Fruit fly (Drosophila melanogaster): ENCODE measurements around the gene mtSSB.

Gene mtSSB

DNA sequence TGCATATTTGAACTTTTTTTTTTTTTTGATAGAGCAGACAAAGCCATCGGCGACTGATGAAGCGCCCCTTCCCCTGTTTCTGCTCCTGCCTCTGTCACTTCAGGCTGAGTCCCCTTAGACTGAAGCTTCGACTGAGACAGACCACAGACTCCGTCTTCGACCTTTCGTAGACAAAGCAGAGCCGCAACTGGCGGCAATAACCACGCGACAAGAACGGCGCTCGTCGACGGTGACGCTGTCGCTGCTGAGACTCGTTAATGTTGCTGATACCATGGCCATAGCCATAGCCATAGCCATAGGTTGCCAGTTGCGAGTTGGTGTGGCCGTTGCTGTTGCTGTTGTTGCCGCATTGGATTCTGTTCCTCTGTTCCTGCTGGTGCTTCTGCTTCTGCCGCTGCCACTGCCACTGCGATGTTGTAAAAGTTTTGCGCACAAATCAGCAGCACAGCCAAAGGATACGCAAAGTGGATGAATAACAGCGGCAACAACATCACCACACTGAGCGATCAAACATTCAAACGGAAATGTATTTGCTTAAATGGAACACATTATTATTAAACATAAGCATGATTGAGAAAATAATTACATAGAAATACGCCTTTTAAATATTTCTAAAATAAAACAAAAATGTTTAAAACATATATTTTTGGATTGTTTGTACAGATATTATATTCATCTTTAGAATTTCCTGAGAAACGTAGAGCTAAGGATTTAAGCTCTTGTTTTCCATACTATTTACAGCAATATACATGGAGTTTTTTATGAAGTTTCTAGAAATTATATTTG lies 18.4 kb upstream of the mtSSB start (continued):
- TF ChIP-seq nom (GFP tag; optimal IDR thresholded peaks at IDR 0.05) (peak; percentile 32), repo (GFP tag; optimal IDR thresholded peaks at IDR 0.05) (peak; percentile 40), gce (GFP tag; IDR thresholded peaks at IDR 0.05) (0 out of 3 replicates have a peak, but pooled peaks have one; percentile 42), CG9797 (GFP tag; optimal IDR thresholded peaks at IDR 0.05) (no peak), Dbx (GFP tag; IDR thresholded peaks at IDR 0.05) (peak; percentile 39; the same call in 1 of the 3 replicates), Oaz (GFP tag; IDR thresholded peaks at IDR 0.05) (no peak), CG2875 (GFP tag; optimal IDR thresholded peaks at IDR 0.05) (no peak), chm (GFP tag; IDR thresholded peaks at IDR 0.05) (peak; percentile 81), Mad (GFP tag; optimal IDR thresholded peaks at IDR 0.05) (no peak), otp (GFP tag; IDR thresholded peaks at IDR 0.05) (peak; percentile 56; the same call in 1 of the 3 replicates), CG9727 (GFP tag; optimal IDR thresholded peaks at IDR 0.05) (peak; percentile 60), CG17359 (tag; optimal IDR thresholded peaks at IDR 0.05) (peak; percentile 29), pfk (GFP tag; optimal IDR thresholded peaks at IDR 0.05) (peak; percentile 20), zen2 (GFP tag; IDR thresholded peaks at IDR 0.05; ENCODE audit: partially characterized antibody) (no peak), cg (GFP tag; optimal IDR thresholded peaks at IDR 0.05) (peak; percentile 15), Sry-β (GFP tag; optimal IDR thresholded peaks at IDR 0.05) (no peak), Asciz (GFP tag; optimal IDR thresholded peaks at IDR 0.05) (peak; percentile 10), PHDP (tag; optimal IDR thresholded peaks at IDR 0.05) (peak; percentile 30), CG1024 (GFP tag; IDR thresholded peaks at IDR 0.05) (0 out of 2 replicates have a peak, but pooled peaks have one; percentile 3), CoRest (tag; optimal IDR thresholded peaks at IDR 0.05) (peak; percentile 39), klu (GFP tag; IDR thresholded peaks at IDR 0.05) (no peak), sqz (GFP tag; optimal IDR thresholded peaks at IDR 0.05) (peak; percentile 14), da (GFP tag; optimal IDR thresholded peaks at IDR 0.05) (no peak), CG2678 (tag; optimal IDR thresholded peaks at IDR 0.05) (peak; percentile 74), CG12769 (tag; optimal IDR thresholded peaks at IDR 0.05) (peak; percentile 30), bbx (GFP tag; IDR thresholded peaks at IDR 0.05; ENCODE audit: partially characterized antibody) (peak; percentile 50), sr (GFP tag; IDR thresholded peaks at IDR 0.05) (0 out of 3 replicates have a peak, but pooled peaks have one; percentile 39), CG12071 (GFP tag; optimal IDR thresholded peaks at IDR 0.05) (peak; percentile 46), Hsf (GFP tag; optimal IDR thresholded peaks at IDR 0.05) (peak; percentile 11), CG1792 (GFP tag; optimal IDR thresholded peaks at IDR 0.05) (no peak), Sox102F (GFP tag; optimal IDR thresholded peaks at IDR 0.05) (peak; percentile 57), CG7786 (GFP tag; optimal IDR thresholded peaks at IDR 0.05) (peak; percentile 18), YL-1 (GFP tag; optimal IDR thresholded peaks at IDR 0.05) (no peak), org-1 (GFP tag; optimal IDR thresholded peaks at IDR 0.05) (peak; percentile 39), CG12659 (GFP tag; optimal IDR thresholded peaks at IDR 0.05) (peak; percentile 12), tio (GFP tag; optimal IDR thresholded peaks at IDR 0.05) (peak; percentile 40), Drgx (GFP tag; IDR thresholded peaks at IDR 0.05) (no peak; the same call in 1 of the 2 replicates), Doc2 (GFP tag; IDR thresholded peaks at IDR 0.05) (no peak), CG18476 (GFP tag; optimal IDR thresholded peaks at IDR 0.05) (peak; percentile 42), Ssrp (tag; optimal IDR thresholded peaks at IDR 0.05) (peak; percentile 35), CG11504 (tag; optimal IDR thresholded peaks at IDR 0.05) (peak; percentile 78), CG11247 (GFP tag; IDR thresholded peaks at IDR 0.05) (peak; percentile 43; the same call in 1 of the 2 replicates), NFAT (GFP tag; IDR thresholded peaks at IDR 0.05) (peak; percentile 38; the same call in 1 of the 2 replicates), bigmax (GFP tag; optimal IDR thresholded peaks at IDR 0.05) (peak; percentile 9), CG16779 (GFP tag; IDR thresholded peaks at IDR 0.05) (0 out of 2 replicates have a peak, but pooled peaks have one; percentile 35), crol (GFP tag; IDR thresholded peaks at IDR 0.05) (peak; percentile 69), Ada2b (GFP tag; IDR thresholded peaks at IDR 0.05) (no peak), Meics (GFP tag; optimal IDR thresholded peaks at IDR 0.05) (peak; percentile 71)

Data from whole organism, embryonic.